Fruit fly (Drosophila melanogaster): ENCODE measurements around the gene Inx2.
A peak's percentile ranks its signal among the peaks of the same experiment; 100 is the strongest.

Inx2 gene

DNA sequence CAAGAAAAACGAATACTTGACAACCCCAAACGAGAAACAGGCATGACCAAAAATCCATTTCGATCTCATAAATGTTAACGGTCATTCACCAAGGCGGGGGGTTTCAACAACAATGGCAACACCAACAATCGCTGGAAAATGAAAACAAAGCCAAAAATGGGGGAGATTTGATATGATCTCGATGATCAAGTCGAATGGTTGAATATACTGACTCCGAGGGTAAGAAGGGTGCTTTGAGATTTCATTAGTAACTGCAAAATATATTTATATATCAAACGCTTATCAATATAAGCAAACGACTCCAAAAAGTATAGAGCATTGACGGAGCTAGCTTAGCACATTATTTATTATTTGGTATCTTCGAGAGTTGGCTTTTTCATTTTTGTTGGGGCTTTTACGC, 8.4 kb upstream of the Inx2 start (continued):
- TF ChIP-seq crp (GFP tag; optimal IDR thresholded peaks at IDR 0.05) (no peak), ato (GFP tag; IDR thresholded peaks at IDR 0.05; ENCODE audit: partially characterized antibody) (no peak), CG7372 (GFP tag; IDR thresholded peaks at IDR 0.05) (no peak), CG42726 (GFP tag; IDR thresholded peaks at IDR 0.05; ENCODE audit: partially characterized antibody) (no peak), E2f1 (GFP tag; IDR thresholded peaks at IDR 0.05) (no peak), CG14860 (GFP tag; IDR thresholded peaks at IDR 0.05; ENCODE audit: partially characterized antibody) (no peak), Bgb (GFP tag; IDR thresholded peaks at IDR 0.05; ENCODE audit: partially characterized antibody) (no peak), Stat92E (GFP tag; optimal IDR thresholded peaks at IDR 0.05) (no peak), CG18764 (GFP tag; optimal IDR thresholded peaks at IDR 0.05) (no peak), hth (optimal IDR thresholded peaks at IDR 0.05) (no peak), Ssrp (tag; optimal IDR thresholded peaks at IDR 0.05) (no peak), CG7839 (tag; optimal IDR thresholded peaks at IDR 0.05) (peak; percentile 29), CG17361 (GFP tag; IDR thresholded peaks at IDR 0.05) (0 out of 3 replicates have a peak, but pooled peaks have one; percentile 19), Sox102F (GFP tag; optimal IDR thresholded peaks at IDR 0.05) (peak; percentile 38), Optix (GFP tag; IDR thresholded peaks at IDR 0.05) (no peak), Ets65A (GFP tag) (no peak), Lpt (GFP tag; optimal IDR thresholded peaks at IDR 0.05) (no peak), seq (GFP tag; IDR thresholded peaks at IDR 0.05) (no peak), CG10321 (GFP tag; IDR thresholded peaks at IDR 0.05) (no peak), CG7357 (GFP tag; IDR thresholded peaks at IDR 0.05) (no peak), Side (GFP tag; optimal IDR thresholded peaks at IDR 0.05) (no peak), sna (GFP tag; IDR thresholded peaks at IDR 0.05; ENCODE audit: partially characterized antibody) (no peak), CG7987 (GFP tag; optimal IDR thresholded peaks at IDR 0.05) (no peak), ATbp (GFP tag; optimal IDR thresholded peaks at IDR 0.05) (no peak), fd96Cb (tag; optimal IDR thresholded peaks at IDR 0.05) (peak; percentile 14), CG12769 (tag; optimal IDR thresholded peaks at IDR 0.05) (peak; percentile 31), CG6654 (GFP tag; optimal IDR thresholded peaks at IDR 0.05) (no peak), psq (GFP tag; optimal IDR thresholded peaks at IDR 0.05) (no peak), CG6689 (GFP tag; IDR thresholded peaks at IDR 0.05) (no peak), Blimp-1 (GFP tag; optimal IDR thresholded peaks at IDR 0.05) (peak; percentile 48), CG17802 (tag; optimal IDR thresholded peaks at IDR 0.05) (no peak), CG1792 (GFP tag; optimal IDR thresholded peaks at IDR 0.05) (no peak), gcm2 (GFP tag; optimal IDR thresholded peaks at IDR 0.05) (no peak), Adf1 (GFP tag; IDR thresholded peaks at IDR 0.05) (no peak), Hr78 (GFP tag; optimal IDR thresholded peaks at IDR 0.05) (no peak), emc (GFP tag; optimal IDR thresholded peaks at IDR 0.05) (no peak), CG1602 (GFP tag; optimal IDR thresholded peaks at IDR 0.05) (no peak), CG2116 (GFP tag; optimal IDR thresholded peaks at IDR 0.05) (no peak), slbo (GFP tag; IDR thresholded peaks at IDR 0.05) (0 out of 2 replicates have a peak, but pooled peaks have one; percentile 28), disco-r (GFP tag; optimal IDR thresholded peaks at IDR 0.05) (no peak), vfl (GFP tag; optimal IDR thresholded peaks at IDR 0.05) (no peak), CG6791 (GFP tag; IDR thresholded peaks at IDR 0.05; ENCODE audit: partially characterized antibody) (no peak), YL-1 (GFP tag; optimal IDR thresholded peaks at IDR 0.05) (no peak), bowl (GFP tag; IDR thresholded peaks at IDR 0.05) (no peak), row (GFP tag; IDR thresholded peaks at IDR 0.05) (peak; percentile 45), CG17612 (GFP tag; IDR thresholded peaks at IDR 0.05) (no peak), Dip3 (GFP tag; optimal IDR thresholded peaks at IDR 0.05) (no peak), Oaz (GFP tag; IDR thresholded peaks at IDR 0.05) (no peak), NK7.1 (GFP tag; optimal IDR thresholded peaks at IDR 0.05) (no peak), dysf (GFP tag; IDR thresholded peaks at IDR 0.05) (no peak), PHDP (tag; optimal IDR thresholded peaks at IDR 0.05) (no peak)
